Worm (Caenorhabditis elegans) whole organism, L2 larva: ENCODE measurements around the gene lip-1.

Source experiments
- C34F6.9 ChIP-seq: fragments of 150-350 bp; optimal IDR thresholded peaks from 2 replicates; lab custom pipeline; 2014; ENCODE audit warnings: missing biosample characterization, missing genetic modification characterization
- F13H6.1 ChIP-seq: sonication (generic microtip); optimal IDR thresholded peaks from 2 replicates; lab custom pipeline; 2016; ENCODE audit warnings: missing genetic modification characterization, missing compliant biosample characterization
- Y55F3AM.14 ChIP-seq: fragments of 200-800 bp; sonication (Bioruptor generic); optimal IDR thresholded peaks from 2 replicates; lab custom pipeline; 2018; ENCODE audit warnings: mild to moderate bottlenecking, missing genetic modification characterization, missing compliant biosample characterization
- ZK546.5 ChIP-seq: sonication (generic microtip); optimal IDR thresholded peaks from 2 replicates; lab custom pipeline; 2017; ENCODE audit warnings: missing biosample characterization, missing genetic modification characterization
- alr-1 ChIP-seq: fragments of 150-350 bp; optimal IDR thresholded peaks from 2 replicates; lab custom pipeline; 2014; ENCODE audit warnings: missing biosample characterization, missing genetic modification characterization
- blmp-1 ChIP-seq: sonication (generic microtip); optimal IDR thresholded peaks from 2 replicates; lab custom pipeline; 2017; ENCODE audit warnings: missing genetic modification characterization, mild to moderate bottlenecking, missing compliant biosample characterization, antibody characterized with exemption, moderate library complexity; ENCODE audit not compliant: insufficient read depth
- ceh-16 ChIP-seq: fragments of 150-350 bp; optimal IDR thresholded peaks from 2 replicates; lab custom pipeline; 2014; ENCODE audit warnings: missing biosample characterization, missing genetic modification characterization
- ceh-82 ChIP-seq: fragments of 150-350 bp; optimal IDR thresholded peaks from 2 replicates; lab custom pipeline; 2014; ENCODE audit warnings: missing biosample characterization, missing genetic modification characterization
- crh-2 ChIP-seq: sonication (generic microtip); optimal IDR thresholded peaks from 2 replicates; lab custom pipeline; 2017; ENCODE audit warnings: missing biosample characterization, missing genetic modification characterization
- dmd-4 ChIP-seq: sonication (generic microtip); optimal IDR thresholded peaks from 2 replicates; lab custom pipeline; 2017; ENCODE audit warnings: missing biosample characterization, missing genetic modification characterization
- egl-27 ChIP-seq: sonication (generic microtip); optimal IDR thresholded peaks from 3 replicates; lab custom pipeline; 2017; ENCODE audit warnings: missing biosample characterization, missing genetic modification reagents, missing genetic modification characterization
- fos-1 ChIP-seq: fragments of 150-350 bp; optimal IDR thresholded peaks from 2 replicates; lab custom pipeline; 2014; ENCODE audit warnings: missing biosample characterization, missing genetic modification characterization
- gmeb-1 ChIP-seq: fragments of 150-350 bp; optimal IDR thresholded peaks from 2 replicates; lab custom pipeline; 2014; ENCODE audit warnings: missing biosample characterization, missing genetic modification characterization
- lin-11 ChIP-seq: fragments of 150-350 bp; sonication (generic microtip); optimal IDR thresholded peaks from 2 replicates; lab custom pipeline; 2014; ENCODE audit warnings: missing biosample characterization, missing genetic modification characterization, inconsistent platforms, mixed read lengths
- lin-13 ChIP-seq: fragments of 150-350 bp; optimal IDR thresholded peaks from 2 replicates; lab custom pipeline; 2014; ENCODE audit warnings: missing biosample characterization, missing genetic modification reagents, missing genetic modification characterization
- lsy-2 ChIP-seq, 2 experiments: fragments of 150-350 bp in 1 of 2; sonication (generic microtip) in 1 of 2; optimal IDR thresholded peaks; 2 replicates each; lab custom pipeline; 2014 to 2017; ENCODE audit warnings: missing biosample characterization in 2 of 2, missing genetic modification characterization in 2 of 2
- mab-5 ChIP-seq: fragments of 150-350 bp; optimal IDR thresholded peaks from 2 replicates; lab custom pipeline; 2014; ENCODE audit warnings: missing biosample characterization, missing genetic modification characterization
- mbf-1 ChIP-seq: sonication (generic microtip); optimal IDR thresholded peaks from 2 replicates; lab custom pipeline; 2017; ENCODE audit warnings: missing biosample characterization, missing genetic modification characterization
- mdl-1 ChIP-seq, 2 experiments: fragments of 150-350 bp in 1 of 2; sonication (generic microtip) in 1 of 2; optimal IDR thresholded peaks; 2 replicates each; lab custom pipeline; 2017; ENCODE audit warnings: missing biosample characterization in 2 of 2, missing genetic modification characterization in 2 of 2
- nhr-10 ChIP-seq: sonication (generic microtip); optimal IDR thresholded peaks from 2 replicates; lab custom pipeline; 2017; ENCODE audit warnings: missing biosample characterization, missing genetic modification characterization
- nhr-11 ChIP-seq: fragments of 150-350 bp; optimal IDR thresholded peaks from 2 replicates; lab custom pipeline; 2014; ENCODE audit warnings: missing biosample characterization, missing genetic modification characterization
- nhr-129 ChIP-seq: fragments of 150-350 bp; optimal IDR thresholded peaks from 2 replicates; lab custom pipeline; 2014; ENCODE audit warnings: missing biosample characterization, missing genetic modification characterization
- nhr-21 ChIP-seq: fragments of 150-350 bp; optimal IDR thresholded peaks from 2 replicates; lab custom pipeline; 2014; ENCODE audit warnings: missing biosample characterization, missing genetic modification characterization
- nhr-237 ChIP-seq: fragments of 150-350 bp; optimal IDR thresholded peaks from 2 replicates; lab custom pipeline; 2014; ENCODE audit warnings: missing biosample characterization, missing genetic modification characterization
- nhr-6 ChIP-seq: fragments of 150-350 bp; optimal IDR thresholded peaks from 2 replicates; lab custom pipeline; 2014; ENCODE audit warnings: missing biosample characterization, missing genetic modification characterization
- nhr-77 ChIP-seq: fragments of 150-350 bp; optimal IDR thresholded peaks from 2 replicates; lab custom pipeline; 2014; ENCODE audit warnings: missing biosample characterization, missing genetic modification characterization
- peb-1 ChIP-seq: fragments of 150-350 bp; optimal IDR thresholded peaks from 2 replicates; lab custom pipeline; 2014; ENCODE audit warnings: missing biosample characterization, missing genetic modification characterization
- sem-4 ChIP-seq: fragments of 150-350 bp; optimal IDR thresholded peaks from 2 replicates; lab custom pipeline; 2014; ENCODE audit warnings: missing biosample characterization, missing genetic modification reagents, missing genetic modification characterization
- sma-9 ChIP-seq, 2 experiments: fragments of 150-350 bp in 1 of 2; sonication (generic microtip) in 1 of 2; optimal IDR thresholded peaks; 2 replicates each; lab custom pipeline; 2014 to 2016; ENCODE audit warnings: missing genetic modification characterization in 2 of 2, mild to moderate bottlenecking in 1 of 2, missing biosample characterization in 1 of 2, missing compliant biosample characterization in 1 of 2, missing genetic modification reagents in 1 of 2, moderate library complexity in 1 of 2
- snpc-4 ChIP-seq: fragments of 150-350 bp; optimal IDR thresholded peaks from 2 replicates; lab custom pipeline; 2014; ENCODE audit warnings: missing biosample characterization, missing genetic modification characterization
- unc-55 ChIP-seq: fragments of 150-350 bp; sonication (generic microtip); optimal IDR thresholded peaks from 3 replicates; lab custom pipeline; 2014; ENCODE audit warnings: missing biosample characterization, missing genetic modification reagents, missing genetic modification characterization
- zag-1 ChIP-seq: fragments of 150-350 bp; optimal IDR thresholded peaks from 2 replicates; lab custom pipeline; 2014; ENCODE audit warnings: missing biosample characterization, missing genetic modification characterization
- ztf-4 ChIP-seq: fragments of 150-350 bp; optimal IDR thresholded peaks from 2 replicates; lab custom pipeline; 2014; ENCODE audit warnings: missing biosample characterization, missing genetic modification characterization

lip-1 gene

ce11 chrIV:6859270-6859669, 16.5 kb downstream of the lip-1 start, which contains the start of gene R13H7.2:
Gene R13H7.2, minus strand, starts transcription at chrIV:6859370.
- TF ChIP-seq ceh-82 (tag; lab: Kevin White, UChicago) (no peak), mab-5 (no peak), sma-9 (GFP tag; optimal IDR thresholded peaks at IDR 0.05; lab: Kevin White, UChicago) (no peak), sma-9 (tag; optimal IDR thresholded peaks at IDR 0.05; lab: Kevin White, UChicago) (no peak)
- TF ChIP-seq, all 48 proteins: peak for 0

ce11 chrIV:6867791-6868190, 25.0 kb downstream of the lip-1 start, which contains the start of gene srx-20:
Gene srx-20, plus strand, starts transcription at chrIV:6868091.
- TF ChIP-seq nhr-6 (no peak), ceh-16 (no peak), lin-13 (no peak), C34F6.9 (no peak), Y55F3AM.14 (no peak), F13H6.1 (tag; lab: Kevin White, UChicago) (no peak), mbf-1 (tag; lab: Kevin White, UChicago) (no peak), fos-1 (tag; lab: Kevin White, UChicago) (no peak), nhr-77 (tag; lab: Kevin White, UChicago) (no peak), alr-1 (tag; lab: Kevin White, UChicago) (no peak), nhr-129 (tag; lab: Kevin White, UChicago) (no peak), ZK546.5 (tag; lab: Kevin White, UChicago) (no peak), snpc-4 (tag; lab: Kevin White, UChicago) (no peak), peb-1 (no peak)

- TF ChIP-seq sem-4 (tag; lab: Kevin White, UChicago) (no peak), blmp-1 (tag; lab: Kevin White, UChicago) (no peak)
These were observed 30.2 kb downstream of the lip-1 start, which contains the start of gene srx-19 for ce11 chrIV:6872958-6873357. Gene srx-19, plus strand, starts transcription at chrIV:6873258.

ce11 chrIV:6878912-6879554, 36.3 kb downstream of the lip-1 start:
- TF ChIP-seq zag-1 (tag; lab: Kevin White, UChicago) (peak; percentile 35), snpc-4 (tag; lab: Kevin White, UChicago) (peak; percentile 48), fos-1 (tag; lab: Kevin White, UChicago) (peak; percentile 18), blmp-1 (tag; lab: Kevin White, UChicago) (no peak), dmd-4 (no peak), nhr-10 (tag; lab: Kevin White, UChicago) (no peak), crh-2 (peak; percentile 61), lin-11 (tag; lab: Kevin White, UChicago) (no peak), nhr-129 (tag; lab: Kevin White, UChicago) (peak; percentile 80), lin-13 (peak; percentile 17), nhr-6 (peak; percentile 13), lsy-2 (tag; optimal IDR thresholded peaks at IDR 0.05; lab: Kevin White, UChicago) (peak in 1 of 2 experiments; percentile 79), sma-9 (GFP tag; optimal IDR thresholded peaks at IDR 0.05; lab: Kevin White, UChicago) (peak; percentile 99), sma-9 (tag; optimal IDR thresholded peaks at IDR 0.05; lab: Kevin White, UChicago) (no peak), nhr-237 (tag; lab: Kevin White, UChicago) (no peak), F13H6.1 (tag; lab: Kevin White, UChicago) (peak; percentile 78), unc-55 (GFP tag; lab: Kevin White, UChicago) (peak; percentile 83), mdl-1 (tag; optimal IDR thresholded peaks at IDR 0.05; lab: Kevin White, UChicago) (peak in 1 of 2 experiments; percentile 20), C34F6.9 (peak; percentile 75), gmeb-1 (no peak), nhr-21 (tag; lab: Kevin White, UChicago) (peak; percentile 49), egl-27 (peak; percentile 87)
- TF ChIP-seq, all 48 proteins: peak for 15

- TF ChIP-seq lin-11 (tag; lab: Kevin White, UChicago) = no peak
- TF ChIP-seq alr-1 (tag; lab: Kevin White, UChicago) = no peak
- TF ChIP-seq dmd-4 = no peak
- no peak for TF ChIP-seq ztf-4
- TF ChIP-seq nhr-11 = no peak
- TF ChIP-seq peb-1 = no peak
- TF ChIP-seq egl-27 = no peak
- TF ChIP-seq fos-1 (tag; lab: Kevin White, UChicago) = no peak
- TF ChIP-seq ceh-16 = no peak
- TF ChIP-seq, all 48 proteins: peak for 0
These were observed 37.0 kb downstream of the lip-1 start for ce11 chrIV:6879666-6880210.
